Worm (Caenorhabditis elegans): Measurements from ENCODE around the gene C45H4.21.

Gene C45H4.21

ce11 chrV:2149432-2149831 is at the start of gene C45H4.21:
Gene C45H4.21, minus strand, starts transcription at chrV:2149532.
- TF ChIP-seq unc-62 (GFP tag; optimal IDR thresholded peaks at IDR 0.05): no peak

- TF ChIP-seq unc-62 (GFP tag; optimal IDR thresholded peaks at IDR 0.05): no peak
Observed at ce11 chrV:2192117-2192516, 42.8 kb upstream of the C45H4.21 start, which contains the start of gene nhr-13. Gene nhr-13, plus strand, starts transcription at chrV:2192485.

- TF ChIP-seq unc-62 (GFP tag; optimal IDR thresholded peaks at IDR 0.05): no peak
Observed at ce11 chrV:2191122-2191521, 41.8 kb upstream of the C45H4.21 start, which contains the start of gene srbc-42. Gene srbc-42, minus strand, starts transcription at chrV:2191222.

- TF ChIP-seq unc-62 (GFP tag; optimal IDR thresholded peaks at IDR 0.05): no peak
Observed at ce11 chrV:2190383-2190782, 41.1 kb upstream of the C45H4.21 start.

- TF ChIP-seq unc-62 (GFP tag; optimal IDR thresholded peaks at IDR 0.05): no peak
Observed at ce11 chrV:2187864-2188345, 38.6 kb upstream of the C45H4.21 start, which contains the start of gene Y5H2B.3. Gene Y5H2B.3, plus strand, starts transcription at chrV:2188295.

- no peak for TF ChIP-seq unc-62 (GFP tag; optimal IDR thresholded peaks at IDR 0.05)
Observed at ce11 chrV:2185486-2185885, 36.2 kb upstream of the C45H4.21 start.

- no peak for TF ChIP-seq unc-62 (GFP tag; optimal IDR thresholded peaks at IDR 0.05)
Observed at ce11 chrV:2183162-2183561, 33.8 kb upstream of the C45H4.21 start, which contains the start of gene cyp-33C2. Gene cyp-33C2, plus strand, starts transcription at chrV:2183488.

ce11 chrV:2181738-2182137 is 32.4 kb upstream of the C45H4.21 start, which contains the start of gene srbc-16:
Gene srbc-16, plus strand, starts transcription at chrV:2182038.
- no peak for TF ChIP-seq unc-62 (GFP tag; optimal IDR thresholded peaks at IDR 0.05)

- no peak for TF ChIP-seq unc-62 (GFP tag; optimal IDR thresholded peaks at IDR 0.05)
Observed at ce11 chrV:2179214-2179613, 29.9 kb upstream of the C45H4.21 start, which contains the start of gene cyp-33C1. Gene cyp-33C1, plus strand, starts transcription at chrV:2179514.

- no peak for TF ChIP-seq unc-62 (GFP tag; optimal IDR thresholded peaks at IDR 0.05)
Observed at ce11 chrV:2177307-2177764, 28.0 kb upstream of the C45H4.21 start, which contains the start of gene srbc-17. Gene srbc-17, plus strand, starts transcription at chrV:2177714.

ce11 chrV:2175242-2175641 is 25.9 kb upstream of the C45H4.21 start, which contains the start of gene C45H4.18:
Gene C45H4.18, plus strand, starts transcription at chrV:2175542.
- no peak for TF ChIP-seq unc-62 (GFP tag; optimal IDR thresholded peaks at IDR 0.05)

- no peak for TF ChIP-seq unc-62 (GFP tag; optimal IDR thresholded peaks at IDR 0.05)
Observed at ce11 chrV:2174465-2174864, 25.1 kb upstream of the C45H4.21 start.

- no peak for TF ChIP-seq unc-62 (GFP tag; optimal IDR thresholded peaks at IDR 0.05)
Observed at ce11 chrV:2166679-2167078, 17.3 kb upstream of the C45H4.21 start, which contains the start of gene srbc-19. Gene srbc-19, minus strand, starts transcription at chrV:2166779.

ce11 chrV:2163735-2164134 is 14.4 kb upstream of the C45H4.21 start, which contains the start of gene str-255:
Gene str-255, minus strand, starts transcription at chrV:2163835.
- no peak for TF ChIP-seq unc-62 (GFP tag; optimal IDR thresholded peaks at IDR 0.05)

- TF ChIP-seq unc-62 (GFP tag; optimal IDR thresholded peaks at IDR 0.05): no peak
Observed at ce11 chrV:2159331-2159730, 10.0 kb upstream of the C45H4.21 start, which contains the start of gene C45H4.14. Gene C45H4.14, minus strand, starts transcription at chrV:2159431.

ce11 chrV:2156830-2157229 is 7.5 kb upstream of the C45H4.21 start, which contains the start of gene srbc-22:
Gene srbc-22, plus strand, starts transcription at chrV:2157130.
- no peak for TF ChIP-seq unc-62 (GFP tag; optimal IDR thresholded peaks at IDR 0.05)

ce11 chrV:2155232-2155631 is 5.9 kb upstream of the C45H4.21 start, which contains the start of gene srbc-21:
Gene srbc-21, plus strand, starts transcription at chrV:2155532.
- no peak for TF ChIP-seq unc-62 (GFP tag; optimal IDR thresholded peaks at IDR 0.05)
